Fruit fly (Drosophila melanogaster) whole organism, embryonic: ENCODE data around the gene Rpp30.

Experiments
- CG10209 ChIP-seq: fragments of 200-800 bp; sonication (Bioruptor generic); optimal IDR thresholded peaks from 3 replicates; lab custom pipeline; 2017; ENCODE audit warnings: missing biosample characterization, mild to moderate bottlenecking, missing genetic modification characterization, missing genetic modification reagents
- CG10274 ChIP-seq: fragments of 200-800 bp; sonication (Bioruptor generic); optimal IDR thresholded peaks from 3 replicates; lab custom pipeline; 2017; ENCODE audit warnings: missing biosample characterization, mild to moderate bottlenecking, missing genetic modification characterization
- CG15269 ChIP-seq: fragments of 200-800 bp; sonication (Bioruptor generic); optimal IDR thresholded peaks from 2 replicates; lab custom pipeline; 2018; ENCODE audit warnings: missing biosample characterization, mild to moderate bottlenecking, missing genetic modification characterization, moderate library complexity
- CG15696 ChIP-seq: fragments of 200-800 bp; sonication (Bioruptor generic); optimal IDR thresholded peaks from 2 replicates; lab custom pipeline; 2019; ENCODE audit warnings: missing biosample characterization, mild to moderate bottlenecking, missing genetic modification characterization, moderate library complexity
- CG16815 ChIP-seq: fragments of 200-800 bp; sonication (Bioruptor generic); optimal IDR thresholded peaks from 3 replicates; lab custom pipeline; 2017; ENCODE audit warnings: missing biosample characterization, mild to moderate bottlenecking, missing genetic modification characterization
- CG1832 ChIP-seq: fragments of 200-800 bp; sonication (Bioruptor generic); optimal IDR thresholded peaks from 2 replicates; lab custom pipeline; 2017; ENCODE audit warnings: missing biosample characterization, mild to moderate bottlenecking, missing genetic modification characterization, inconsistent platforms
- CG31388 ChIP-seq: fragments of 200-800 bp; sonication (Bioruptor generic); optimal IDR thresholded peaks from 2 replicates; lab custom pipeline; 2016; ENCODE audit warnings: missing biosample characterization, missing genetic modification characterization
- CG32532 ChIP-seq: fragments of 200-800 bp; sonication (Bioruptor generic); IDR thresholded peaks from 2 replicates; pipeline ENCODE4 v1.3.6; 2022; ENCODE audit warnings: missing biosample characterization, missing genetic modification characterization
- CG32772 ChIP-seq: fragments of 200-800 bp; sonication (Bioruptor generic); IDR thresholded peaks from 2 replicates; pipeline ENCODE4 v1.3.6; 2022; ENCODE audit warnings: missing biosample characterization, missing genetic modification characterization
- CG4404 ChIP-seq: fragments of 200-800 bp; sonication (Bioruptor generic); IDR thresholded peaks from 2 replicates; pipeline ENCODE4 v1.3.6; 2022; ENCODE audit warnings: missing biosample characterization, missing genetic modification characterization
- CG6254 ChIP-seq: fragments of 200-800 bp; sonication (Bioruptor generic); optimal IDR thresholded peaks from 3 replicates; lab custom pipeline; 2017; ENCODE audit warnings: mild to moderate bottlenecking, missing biosample characterization, missing genetic modification reagents, missing genetic modification characterization
- CHES-1-like ChIP-seq: fragments of 200-800 bp; sonication (Bioruptor generic); optimal IDR thresholded peaks from 2 replicates; lab custom pipeline; 2016; ENCODE audit warnings: missing biosample characterization, missing genetic modification characterization
- D ChIP-seq, 2 experiments: fragments of 200-800 bp in 1 of 2; fragments of >200 bp in 1 of 2; sonication (Bioruptor generic) in 1 of 2; optimal IDR thresholded peaks; 2 replicates in 1 of 2; 3 replicates in 1 of 2; lab custom pipeline; 2017; ENCODE audit warnings: mild to moderate bottlenecking in 1 of 2, missing biosample characterization in 1 of 2, missing genetic modification characterization in 1 of 2, missing genetic modification reagents in 1 of 2
- Eip74EF ChIP-seq, 2 experiments: fragments of 200-800 bp in 1 of 2; fragments of >200 bp in 1 of 2; sonication (Bioruptor generic) in 1 of 2; optimal IDR thresholded peaks; 2 replicates each; lab custom pipeline; 2017 to 2019; ENCODE audit warnings: missing biosample characterization in 2 of 2, missing genetic modification characterization in 2 of 2, mild to moderate bottlenecking in 1 of 2, moderate library complexity in 1 of 2
- HHEX ChIP-seq: fragments of 200-800 bp; sonication (Bioruptor generic); optimal IDR thresholded peaks from 3 replicates; lab custom pipeline; 2017; ENCODE audit warnings: missing biosample characterization, mild to moderate bottlenecking, missing genetic modification characterization, missing genetic modification reagents
- Hr78 ChIP-seq, 2 experiments: fragments of 200-800 bp in 1 of 2; fragments of >200 bp in 1 of 2; sonication (Bioruptor generic) in 1 of 2; optimal IDR thresholded peaks; 2 replicates each; lab custom pipeline; 2017 to 2019; ENCODE audit warnings: missing biosample characterization in 2 of 2, missing genetic modification characterization in 2 of 2, mild to moderate bottlenecking in 1 of 2, moderate library complexity in 1 of 2
- MESR4 ChIP-seq: fragments of 200-800 bp; sonication (Bioruptor generic); optimal IDR thresholded peaks from 2 replicates; lab custom pipeline; 2018; ENCODE audit warnings: missing biosample characterization, mild to moderate bottlenecking, missing genetic modification characterization, moderate library complexity
- NC2β ChIP-seq: fragments of 200-800 bp; sonication (Bioruptor generic); optimal IDR thresholded peaks from 2 replicates; lab custom pipeline; 2016; ENCODE audit warnings: missing biosample characterization, missing genetic modification characterization
- NK7.1 ChIP-seq: fragments of 200-800 bp; sonication (Bioruptor generic); optimal IDR thresholded peaks from 3 replicates; lab custom pipeline; 2016; ENCODE audit warnings: missing biosample characterization, missing genetic modification characterization
- Neu2 ChIP-seq: fragments of 200-800 bp; sonication (Bioruptor generic); optimal IDR thresholded peaks from 3 replicates; lab custom pipeline; 2016; ENCODE audit warnings: missing biosample characterization, missing genetic modification characterization, borderline replicate concordance
- Nf-YC ChIP-seq: fragments of 200-800 bp; optimal IDR thresholded peaks from 3 replicates; lab custom pipeline; 2019; ENCODE audit warnings: missing biosample characterization, mild to moderate bottlenecking, missing genetic modification characterization, moderate library complexity
- Oli ChIP-seq: fragments of 200-800 bp; sonication (Bioruptor generic); optimal IDR thresholded peaks from 2 replicates; lab custom pipeline; 2018; ENCODE audit warnings: missing biosample characterization, mild to moderate bottlenecking, missing genetic modification characterization, moderate library complexity
- Poxn ChIP-seq: fragments of 200-800 bp; sonication (Bioruptor generic); IDR thresholded peaks from 2 replicates; pipeline ENCODE4 v1.3.6; 2022; ENCODE audit warnings: missing biosample characterization, missing genetic modification characterization
- Rx ChIP-seq: fragments of 200-800 bp; sonication (Bioruptor generic); IDR thresholded peaks from 2 replicates; pipeline ENCODE4 v1.3.6; 2022; ENCODE audit warnings: missing biosample characterization, missing genetic modification characterization
- Sry-δ ChIP-seq: fragments of 200-800 bp; sonication (Bioruptor generic); optimal IDR thresholded peaks from 2 replicates; lab custom pipeline; 2016; ENCODE audit warnings: missing biosample characterization, missing genetic modification characterization
- Vsx1 ChIP-seq: fragments of 200-800 bp; sonication (Bioruptor generic); optimal IDR thresholded peaks from 2 replicates; lab custom pipeline; 2017; ENCODE audit warnings: missing biosample characterization, mild to moderate bottlenecking, missing genetic modification characterization, missing genetic modification reagents
- YL-1 ChIP-seq: fragments of 200-800 bp; sonication (Bioruptor generic); optimal IDR thresholded peaks from 3 replicates; lab custom pipeline; 2017; ENCODE audit warnings: missing biosample characterization, mild to moderate bottlenecking, missing genetic modification characterization
- ash1 ChIP-seq: fragments of 200-800 bp; sonication (Bioruptor generic); optimal IDR thresholded peaks from 2 replicates; lab custom pipeline; 2018; ENCODE audit warnings: missing biosample characterization, mild to moderate bottlenecking, missing genetic modification characterization
- ato ChIP-seq: fragments of 200-800 bp; sonication (Bioruptor generic); IDR thresholded peaks from 2 replicates; pipeline ENCODE4 v1.3.6; 2022; ENCODE audit warnings: missing biosample characterization, missing genetic modification characterization; ENCODE audit not compliant: partially characterized antibody
- croc ChIP-seq: fragments of 200-800 bp; sonication (Bioruptor generic); conservative IDR thresholded peaks from 3 replicates; pipeline ENCODE4 v1.3.6; 2022; ENCODE audit warnings: missing biosample characterization, missing genetic modification characterization
- danr ChIP-seq: fragments of 200-800 bp; sonication (Bioruptor generic); IDR thresholded peaks from 2 replicates; pipeline ENCODE4 v1.3.6; 2022; ENCODE audit warnings: missing biosample characterization, missing genetic modification characterization
- dysf ChIP-seq: fragments of 200-800 bp; sonication (Bioruptor generic); IDR thresholded peaks from 3 replicates; pipeline ENCODE4 v1.3.6; 2022; ENCODE audit warnings: missing biosample characterization, missing genetic modification characterization
- gro ChIP-seq: fragments of 200-800 bp; sonication (Bioruptor generic); optimal IDR thresholded peaks from 2 replicates; lab custom pipeline; 2016; ENCODE audit warnings: missing biosample characterization, missing genetic modification characterization
- klu ChIP-seq: fragments of 200-800 bp; sonication (Bioruptor generic); IDR thresholded peaks from 2 replicates; pipeline ENCODE4 v1.3.6; 2022; ENCODE audit warnings: missing biosample characterization, missing genetic modification characterization
- kni ChIP-seq: fragments of 200-800 bp; sonication (Bioruptor generic); optimal IDR thresholded peaks from 3 replicates; lab custom pipeline; 2017; ENCODE audit warnings: mild to moderate bottlenecking, missing biosample characterization, missing genetic modification reagents, missing genetic modification characterization
- nerfin-1 ChIP-seq: fragments of 200-800 bp; sonication (Bioruptor generic); optimal IDR thresholded peaks from 3 replicates; lab custom pipeline; 2019; ENCODE audit warnings: missing biosample characterization, mild to moderate bottlenecking, missing genetic modification characterization, moderate library complexity
- nerfin-2 ChIP-seq: fragments of 200-800 bp; sonication (Bioruptor generic); IDR thresholded peaks from 2 replicates; pipeline ENCODE4 v1.3.6; 2022; ENCODE audit warnings: missing biosample characterization, missing genetic modification characterization; ENCODE audit not compliant: partially characterized antibody
- nmo ChIP-seq: fragments of 200-800 bp; sonication (Bioruptor generic); optimal IDR thresholded peaks from 2 replicates; lab custom pipeline; 2018; ENCODE audit warnings: missing biosample characterization, mild to moderate bottlenecking, missing genetic modification characterization, moderate library complexity
- odd ChIP-seq: fragments of 200-800 bp; sonication (Bioruptor generic); optimal IDR thresholded peaks from 2 replicates; lab custom pipeline; 2017; ENCODE audit warnings: missing biosample characterization, mild to moderate bottlenecking, missing genetic modification characterization
- otp ChIP-seq: fragments of 200-800 bp; sonication (Bioruptor generic); IDR thresholded peaks from 3 replicates; pipeline ENCODE4, ENCODE4 v1.3.6; 2022; ENCODE audit warnings: missing biosample characterization, missing genetic modification characterization
- prd ChIP-seq, 3 experiments: fragments of >200 bp in 2 of 3; fragments of 200-800 bp in 1 of 3; sonication (Bioruptor generic) in 1 of 3; optimal IDR thresholded peaks in 2 of 3; IDR thresholded peaks in 1 of 3; 2 replicates in 2 of 3; 3 replicates in 1 of 3; pipeline versions ENCODE4 v1.3.6 to Lab custom; 2017 to 2022; ENCODE audit warnings: missing biosample characterization in 1 of 3, missing genetic modification characterization in 1 of 3
- sima ChIP-seq: fragments of 200-800 bp; sonication (Bioruptor generic); optimal IDR thresholded peaks from 2 replicates; lab custom pipeline; 2016; ENCODE audit warnings: missing biosample characterization, missing genetic modification characterization
- sisA ChIP-seq: fragments of 200-800 bp; sonication (Bioruptor generic); IDR thresholded peaks from 2 replicates; pipeline ENCODE4 v1.3.6; 2022; ENCODE audit warnings: missing biosample characterization, missing genetic modification characterization
- stwl ChIP-seq: fragments of 200-800 bp; sonication (Bioruptor generic); optimal IDR thresholded peaks from 3 replicates; lab custom pipeline; 2018; ENCODE audit warnings: missing biosample characterization, mild to moderate bottlenecking, missing genetic modification characterization, moderate library complexity
- tgo ChIP-seq: fragments of 200-800 bp; sonication (Bioruptor generic); IDR thresholded peaks from 3 replicates; pipeline ENCODE4 v1.3.6; 2022; ENCODE audit warnings: missing biosample characterization, missing genetic modification characterization
- tup ChIP-seq: fragments of 200-800 bp; sonication (Bioruptor generic); optimal IDR thresholded peaks from 2 replicates; lab custom pipeline; 2016; ENCODE audit warnings: missing biosample characterization, mild to moderate bottlenecking, missing genetic modification characterization, moderate library complexity
- z ChIP-seq: fragments of 200-800 bp; sonication (Bioruptor generic); IDR thresholded peaks from 3 replicates; pipeline ENCODE4 v1.3.6; 2022; ENCODE audit warnings: missing biosample characterization, missing genetic modification characterization

Rpp30 gene

dm6 chr2L:224599-225385 lies 27.4 kb downstream of the Rpp30 start (continued):
- peak; percentile 68 for TF ChIP-seq Oli (tag; lab: Kevin White, UChicago)
- peak; percentile 7 for TF ChIP-seq YL-1 (GFP tag; lab: Kevin White, UChicago)
- peak; percentile 30 for TF ChIP-seq sima
- TF ChIP-seq Sry-δ (GFP tag; lab: Kevin White, UChicago), result peak; percentile 11
- TF ChIP-seq nerfin-1 (tag; lab: Kevin White, UChicago), result peak; percentile 17
- peak; percentile 12 for TF ChIP-seq kni (GFP tag; lab: Kevin White, UChicago)
- TF ChIP-seq CG4404, result peak; percentile 53
- peak; percentile 76 for TF ChIP-seq tgo (GFP tag; lab: Robert Waterston, UW)
- no peak for TF ChIP-seq MESR4
- TF ChIP-seq klu (GFP tag; lab: Robert Waterston, UW), result no peak
- TF ChIP-seq ato (GFP tag; lab: Robert Waterston, UW), result no peak
- TF ChIP-seq croc (GFP tag; lab: Robert Waterston, UW), result 0 out of 3 replicates have a peak, but pooled peaks have one; percentile 26
- TF ChIP-seq otp, result peak; percentile 60; the same call in 2 of the 3 replicates
- no peak for TF ChIP-seq Vsx1 (GFP tag; lab: Kevin White, UChicago)
- TF ChIP-seq NK7.1 (GFP tag; lab: Kevin White, UChicago), result no peak
- TF ChIP-seq CG31388 (GFP tag; lab: Kevin White, UChicago), result no peak
- TF ChIP-seq sisA (GFP tag; lab: Robert Waterston, UW), result peak; percentile 60
- no peak for TF ChIP-seq NC2β
- TF ChIP-seq Eip74EF (GFP tag; optimal IDR thresholded peaks at IDR 0.05; lab: Kevin White, UChicago), result no peak
- TF ChIP-seq odd, result peak; percentile 58
- peak; percentile 61; the same call in 2 of the 3 replicates for TF ChIP-seq dysf (GFP tag; lab: Robert Waterston, UW)
- TF ChIP-seq gro, result no peak
- TF ChIP-seq CHES-1-like (GFP tag; lab: Kevin White, UChicago), result peak; percentile 40
- no peak for TF ChIP-seq CG15269 (tag; lab: Kevin White, UChicago)
- TF ChIP-seq CG32532 (GFP tag; lab: Robert Waterston, UW), result peak; percentile 64
- TF ChIP-seq prd (optimal IDR thresholded peaks at IDR 0.05; lab: Kevin White, UChicago), result no peak
- TF ChIP-seq prd (GFP tag; IDR thresholded peaks at IDR 0.05; lab: Robert Waterston, UW), result peak; percentile 74
- TF ChIP-seq z, result no peak; the same call in 2 of the 3 replicates
- no peak for TF ChIP-seq D (optimal IDR thresholded peaks at IDR 0.05; lab: Kevin White, UChicago)
- TF ChIP-seq D (GFP tag; optimal IDR thresholded peaks at IDR 0.05; lab: Kevin White, UChicago), result peak; percentile 59
- peak; percentile 48 for TF ChIP-seq tup (GFP tag; lab: Kevin White, UChicago)
- TF ChIP-seq danr, result no peak
- peak; percentile 19 for TF ChIP-seq CG16815
- peak; percentile 66 for TF ChIP-seq CG10209 (GFP tag; lab: Kevin White, UChicago)
- TF ChIP-seq CG1832 (GFP tag; lab: Kevin White, UChicago), result no peak
- TF ChIP-seq Hr78 (GFP tag; optimal IDR thresholded peaks at IDR 0.05; lab: Kevin White, UChicago), result no peak
- TF ChIP-seq CG32772 (GFP tag; lab: Robert Waterston, UW), result peak; percentile 60; the same call in 1 of the 2 replicates
- TF ChIP-seq HHEX (GFP tag; lab: Kevin White, UChicago), result peak; percentile 43
- peak; percentile 44 for TF ChIP-seq CG15696
- TF ChIP-seq ash1 (GFP tag; lab: Kevin White, UChicago), result no peak
- no peak for TF ChIP-seq CG10274 (GFP tag; lab: Kevin White, UChicago)
- TF ChIP-seq CG6254 (GFP tag; lab: Kevin White, UChicago), result no peak
- no peak for TF ChIP-seq nerfin-2 (GFP tag; lab: Robert Waterston, UW)
- no peak for TF ChIP-seq nmo (GFP tag; lab: Kevin White, UChicago)
- TF ChIP-seq Nf-YC (tag; lab: Kevin White, UChicago), result no peak
- TF ChIP-seq Neu2 (GFP tag; lab: Kevin White, UChicago), result no peak
- TF ChIP-seq stwl (tag; lab: Kevin White, UChicago), result no peak
- 0 out of 2 replicates have a peak, but pooled peaks have one; percentile 18 for TF ChIP-seq Rx (GFP tag; lab: Robert Waterston, UW)
- TF ChIP-seq Poxn (GFP tag; lab: Robert Waterston, UW), result no peak
